Worm (Caenorhabditis elegans): ENCODE results near the gene mxl-3.

The mxl-3 gene

ce11 chrX:13348417-13348816 lies 2.2 kb downstream of the mxl-3 start:
- peak; percentile 17 for TF ChIP-seq pha-4 (tag; optimal IDR thresholded peaks at IDR 0.05)
- TF ChIP-seq elt-2 (tag; optimal IDR thresholded peaks at IDR 0.05) = peak; percentile 64
- no peak for TF ChIP-seq hmg-11 (tag; optimal IDR thresholded peaks at IDR 0.05)
- TF ChIP-seq elt-3 (tag; optimal IDR thresholded peaks at IDR 0.05) = peak in 1 of 3 experiments; percentile 9
- peak; percentile 49 for TF ChIP-seq skn-1 (tag; optimal IDR thresholded peaks at IDR 0.05)
- TF ChIP-seq egl-5 (tag; optimal IDR thresholded peaks at IDR 0.05) = no peak
- TF ChIP-seq ZK546.5 (tag; optimal IDR thresholded peaks at IDR 0.05) = no peak
- TF ChIP-seq pqm-1 (tag; optimal IDR thresholded peaks at IDR 0.05) = peak; percentile 63
- no peak for TF ChIP-seq mdl-1 (tag; optimal IDR thresholded peaks at IDR 0.05)
- TF ChIP-seq R02D3.7 (tag; optimal IDR thresholded peaks at IDR 0.05) = no peak
- peak; percentile 45 for TF ChIP-seq ztf-4 (tag; optimal IDR thresholded peaks at IDR 0.05)
- TF ChIP-seq ceh-82 (tag; optimal IDR thresholded peaks at IDR 0.05) = no peak
- TF ChIP-seq ama-1 (optimal IDR thresholded peaks at IDR 0.05) = no peak
- TF ChIP-seq fkh-2 (tag; optimal IDR thresholded peaks at IDR 0.05) = no peak
- no peak for TF ChIP-seq zag-1 (tag; optimal IDR thresholded peaks at IDR 0.05)
- no peak for TF ChIP-seq aly-2 (tag; optimal IDR thresholded peaks at IDR 0.05)
- TF ChIP-seq fos-1 (tag; optimal IDR thresholded peaks at IDR 0.05) = no peak
- TF ChIP-seq jun-1 (tag; optimal IDR thresholded peaks at IDR 0.05) = peak; percentile 19
- no peak for TF ChIP-seq nhr-11 (tag; optimal IDR thresholded peaks at IDR 0.05)
- peak; percentile 96 for TF ChIP-seq nhr-43 (tag; optimal IDR thresholded peaks at IDR 0.05; ENCODE audit: poor library complexity, severe bottlenecking)
- peak; percentile 30 for TF ChIP-seq nhr-25 (tag; optimal IDR thresholded peaks at IDR 0.05)
- TF ChIP-seq nhr-76 (tag; optimal IDR thresholded peaks at IDR 0.05) = no peak
- TF ChIP-seq unc-39 (tag; optimal IDR thresholded peaks at IDR 0.05) = no peak
- TF ChIP-seq unc-62 (GFP tag; optimal IDR thresholded peaks at IDR 0.05) = no peak
- no peak for TF ChIP-seq nhr-67 (tag; optimal IDR thresholded peaks at IDR 0.05)
- TF ChIP-seq sea-2 (GFP tag; optimal IDR thresholded peaks at IDR 0.05) = no peak
- TF ChIP-seq snpc-4 (tag; optimal IDR thresholded peaks at IDR 0.05) = no peak
- TF ChIP-seq fkh-10 (GFP tag; optimal IDR thresholded peaks at IDR 0.05) = no peak
- TF ChIP-seq elt-1 (tag; optimal IDR thresholded peaks at IDR 0.05) = no peak
- no peak for TF ChIP-seq tbx-2 (tag; optimal IDR thresholded peaks at IDR 0.05)
- TF ChIP-seq egl-27 (tag; optimal IDR thresholded peaks at IDR 0.05) = no peak
- peak; percentile 58 for TF ChIP-seq nfya-1 (tag; optimal IDR thresholded peaks at IDR 0.05; ENCODE audit: insufficient read depth)
- no peak for TF ChIP-seq nhr-77 (tag; optimal IDR thresholded peaks at IDR 0.05)
- TF ChIP-seq ceh-9 (tag; optimal IDR thresholded peaks at IDR 0.05) = no peak
- TF ChIP-seq lsy-12 (tag; optimal IDR thresholded peaks at IDR 0.05) = peak; percentile 23
- TF ChIP-seq nhr-23 (tag; optimal IDR thresholded peaks at IDR 0.05) = peak; percentile 85
- no peak for TF ChIP-seq daf-12 (tag; optimal IDR thresholded peaks at IDR 0.05)
- TF ChIP-seq ceh-16 (tag; optimal IDR thresholded peaks at IDR 0.05) = no peak

- no peak for TF ChIP-seq ceh-28 (tag; optimal IDR thresholded peaks at IDR 0.05)
- no peak for TF ChIP-seq nhr-67 (tag; optimal IDR thresholded peaks at IDR 0.05)
- TF ChIP-seq ceh-9 (tag; optimal IDR thresholded peaks at IDR 0.05) = no peak
- no peak for TF ChIP-seq lsy-12 (tag; optimal IDR thresholded peaks at IDR 0.05)
- TF ChIP-seq elt-3 (tag; optimal IDR thresholded peaks at IDR 0.05) = no peak
- no peak for TF ChIP-seq aly-2 (tag; optimal IDR thresholded peaks at IDR 0.05)
- TF ChIP-seq nhr-23 (tag; optimal IDR thresholded peaks at IDR 0.05) = no peak
- no peak for TF ChIP-seq nhr-25 (tag; optimal IDR thresholded peaks at IDR 0.05)
These were observed 3.4 kb downstream of the mxl-3 start for ce11 chrX:13347251-13347650.

ce11 chrX:13341853-13342252 lies 8.8 kb downstream of the mxl-3 start:
- TF ChIP-seq nhr-67 (tag; optimal IDR thresholded peaks at IDR 0.05) (no peak), nfya-1 (tag; optimal IDR thresholded peaks at IDR 0.05; ENCODE audit: insufficient read depth) (no peak), nhr-77 (tag; optimal IDR thresholded peaks at IDR 0.05) (no peak), ztf-4 (tag; optimal IDR thresholded peaks at IDR 0.05) (no peak), ceh-16 (tag; optimal IDR thresholded peaks at IDR 0.05) (no peak), eor-1 (tag; optimal IDR thresholded peaks at IDR 0.05) (no peak), pqm-1 (tag; optimal IDR thresholded peaks at IDR 0.05) (peak; percentile 37), ceh-28 (tag; optimal IDR thresholded peaks at IDR 0.05) (no peak), mml-1 (tag; optimal IDR thresholded peaks at IDR 0.05) (no peak), elt-2 (tag; optimal IDR thresholded peaks at IDR 0.05) (peak; percentile 64), snpc-4 (tag; optimal IDR thresholded peaks at IDR 0.05) (no peak), nhr-12 (tag; optimal IDR thresholded peaks at IDR 0.05) (no peak), lsy-12 (tag; optimal IDR thresholded peaks at IDR 0.05) (no peak), zag-1 (tag; optimal IDR thresholded peaks at IDR 0.05) (no peak), fkh-2 (tag; optimal IDR thresholded peaks at IDR 0.05) (no peak)
